Fruit fly (Drosophila melanogaster) whole organism, embryonic: Measurements from ENCODE around the gene GstD5.

Experiments used
- Aef1 ChIP-seq: fragments of 200-800 bp; sonication (Bioruptor generic); IDR thresholded peaks from 3 replicates; pipeline ENCODE4 v1.3.6; 2022; ENCODE audit warnings: missing biosample characterization, missing genetic modification characterization
- CG10267 ChIP-seq: fragments of 200-800 bp; sonication (Bioruptor generic); optimal IDR thresholded peaks from 2 replicates; lab custom pipeline; 2018; ENCODE audit warnings: missing biosample characterization, mild to moderate bottlenecking, missing genetic modification characterization, moderate library complexity
- CG10565 ChIP-seq: fragments of 200-800 bp; sonication (Bioruptor generic); optimal IDR thresholded peaks from 3 replicates; lab custom pipeline; 2016; ENCODE audit warnings: missing biosample characterization, mild to moderate bottlenecking, missing genetic modification characterization
- CG13287 ChIP-seq: fragments of 200-800 bp; sonication (Bioruptor generic); IDR thresholded peaks from 2 replicates; pipeline ENCODE4 v1.3.6; 2022; ENCODE audit warnings: missing biosample characterization, missing genetic modification characterization; ENCODE audit not compliant: partially characterized antibody
- CG14050 ChIP-seq: fragments of 200-800 bp; sonication (Bioruptor generic); IDR thresholded peaks from 3 replicates; pipeline ENCODE4 v1.3.6; 2022; ENCODE audit warnings: missing biosample characterization, missing genetic modification characterization
- CG14667 ChIP-seq: fragments of 200-800 bp; sonication (Bioruptor generic); IDR thresholded peaks from 2 replicates; pipeline ENCODE4 v1.3.6; 2022; ENCODE audit warnings: missing biosample characterization, missing genetic modification characterization
- CG1602 ChIP-seq: fragments of 200-800 bp; sonication (Bioruptor generic); optimal IDR thresholded peaks from 3 replicates; lab custom pipeline; 2016; ENCODE audit warnings: missing biosample characterization, missing genetic modification characterization
- CG16813 ChIP-seq: fragments of 200-800 bp; sonication (Bioruptor generic); IDR thresholded peaks from 3 replicates; pipeline ENCODE4 v1.3.6; 2022; ENCODE audit warnings: missing biosample characterization, missing genetic modification characterization; ENCODE audit not compliant: partially characterized antibody
- CG2202 ChIP-seq: fragments of 200-800 bp; sonication (Bioruptor generic); optimal IDR thresholded peaks from 2 replicates; lab custom pipeline; 2018; ENCODE audit warnings: missing biosample characterization, mild to moderate bottlenecking, missing genetic modification characterization
- CG30403 ChIP-seq: fragments of 200-800 bp; sonication (Bioruptor generic); optimal IDR thresholded peaks from 3 replicates; lab custom pipeline; 2016; ENCODE audit warnings: missing biosample characterization, missing genetic modification characterization
- CG3065 ChIP-seq: fragments of 200-800 bp; sonication (Bioruptor generic); optimal IDR thresholded peaks from 2 replicates; lab custom pipeline; 2016; ENCODE audit warnings: missing biosample characterization, missing genetic modification characterization
- CG33557 ChIP-seq: fragments of 200-800 bp; sonication (Bioruptor generic); optimal IDR thresholded peaks from 2 replicates; lab custom pipeline; 2019; ENCODE audit warnings: missing biosample characterization, mild to moderate bottlenecking, missing genetic modification characterization, moderate library complexity
- CG4328 ChIP-seq: fragments of 200-800 bp; sonication (Bioruptor generic); optimal IDR thresholded peaks from 3 replicates; lab custom pipeline; 2017; ENCODE audit warnings: missing biosample characterization, missing genetic modification reagents, missing genetic modification characterization
- CG4424 ChIP-seq: fragments of 200-800 bp; sonication (Bioruptor generic); optimal IDR thresholded peaks from 3 replicates; lab custom pipeline; 2016; ENCODE audit warnings: missing biosample characterization, missing genetic modification characterization
- CG4820 ChIP-seq: fragments of 200-800 bp; sonication (Bioruptor generic); optimal IDR thresholded peaks from 3 replicates; lab custom pipeline; 2016; ENCODE audit warnings: missing biosample characterization, missing genetic modification characterization
- CG6654 ChIP-seq: fragments of 200-800 bp; sonication (Bioruptor generic); optimal IDR thresholded peaks from 2 replicates; lab custom pipeline; 2017; ENCODE audit warnings: missing biosample characterization, mild to moderate bottlenecking, missing genetic modification characterization
- CG7839 ChIP-seq: fragments of 200-800 bp; sonication (Bioruptor generic); optimal IDR thresholded peaks from 3 replicates; lab custom pipeline; 2018; ENCODE audit warnings: missing biosample characterization, mild to moderate bottlenecking, missing genetic modification characterization, moderate library complexity
- CG7928 ChIP-seq: fragments of 200-800 bp; sonication (Bioruptor generic); optimal IDR thresholded peaks from 2 replicates; lab custom pipeline; 2017; ENCODE audit warnings: missing biosample characterization, mild to moderate bottlenecking, missing genetic modification characterization
- CG8765 ChIP-seq: fragments of 200-800 bp; sonication (Bioruptor generic); IDR thresholded peaks from 2 replicates; pipeline ENCODE4 v1.3.6; 2022; ENCODE audit warnings: missing biosample characterization, missing genetic modification characterization
- CTCF ChIP-seq: fragments of 200-800 bp; sonication (Bioruptor generic); optimal IDR thresholded peaks from 2 replicates; lab custom pipeline; 2017; ENCODE audit warnings: missing biosample characterization, mild to moderate bottlenecking, missing genetic modification characterization, moderate library complexity
- Ets65A ChIP-seq: fragments of 200-800 bp; sonication (Bioruptor generic); peaks from one replicate; lab custom pipeline; 2016; ENCODE audit warnings: missing biosample characterization, missing genetic modification characterization
- HHEX ChIP-seq: fragments of 200-800 bp; sonication (Bioruptor generic); optimal IDR thresholded peaks from 3 replicates; lab custom pipeline; 2017; ENCODE audit warnings: missing biosample characterization, mild to moderate bottlenecking, missing genetic modification characterization, missing genetic modification reagents
- HLH4C ChIP-seq: fragments of 200-800 bp; sonication (Bioruptor generic); IDR thresholded peaks from 3 replicates; pipeline ENCODE4 v1.3.6; 2022; ENCODE audit warnings: missing biosample characterization, missing genetic modification characterization; ENCODE audit not compliant: partially characterized antibody
- HLH54F ChIP-seq: fragments of 200-800 bp; sonication (Bioruptor generic); optimal IDR thresholded peaks from 3 replicates; lab custom pipeline; 2016; ENCODE audit warnings: missing biosample characterization, missing genetic modification characterization
- Hr39 ChIP-seq: fragments of >200 bp; optimal IDR thresholded peaks from 2 replicates; lab custom pipeline; 2017
- Meics ChIP-seq: fragments of 200-800 bp; sonication (Bioruptor generic); optimal IDR thresholded peaks from 2 replicates; lab custom pipeline; 2017; ENCODE audit warnings: missing biosample characterization, mild to moderate bottlenecking, missing genetic modification characterization
- Mes4 ChIP-seq: fragments of 200-800 bp; sonication (Bioruptor generic); optimal IDR thresholded peaks from 2 replicates; lab custom pipeline; 2016; ENCODE audit warnings: missing biosample characterization, missing genetic modification characterization
- Nf-YC ChIP-seq: fragments of 200-800 bp; optimal IDR thresholded peaks from 3 replicates; lab custom pipeline; 2019; ENCODE audit warnings: missing biosample characterization, mild to moderate bottlenecking, missing genetic modification characterization, moderate library complexity
- NfI ChIP-seq: fragments of 200-800 bp; sonication (Bioruptor generic); optimal IDR thresholded peaks from 3 replicates; lab custom pipeline; 2018; ENCODE audit warnings: missing biosample characterization, mild to moderate bottlenecking, missing genetic modification characterization, moderate library complexity
- Poxn ChIP-seq: fragments of 200-800 bp; sonication (Bioruptor generic); IDR thresholded peaks from 2 replicates; pipeline ENCODE4 v1.3.6; 2022; ENCODE audit warnings: missing biosample characterization, missing genetic modification characterization
- Scr ChIP-seq: fragments of 200-800 bp; sonication (Bioruptor generic); IDR thresholded peaks from 2 replicates; pipeline ENCODE4 v1.3.6; 2022; ENCODE audit warnings: missing biosample characterization, missing genetic modification characterization; ENCODE audit not compliant: partially characterized antibody
- Vsx1 ChIP-seq: fragments of 200-800 bp; sonication (Bioruptor generic); optimal IDR thresholded peaks from 2 replicates; lab custom pipeline; 2017; ENCODE audit warnings: missing biosample characterization, mild to moderate bottlenecking, missing genetic modification characterization, missing genetic modification reagents
- amos ChIP-seq: fragments of 200-800 bp; sonication (Bioruptor generic); IDR thresholded peaks from 2 replicates; pipeline ENCODE4 v1.3.6; 2022; ENCODE audit warnings: missing biosample characterization, missing genetic modification characterization; ENCODE audit not compliant: partially characterized antibody
- ap ChIP-seq: fragments of 200-800 bp; sonication (Bioruptor generic); IDR thresholded peaks from 2 replicates; pipeline ENCODE4 v1.3.6; 2022; ENCODE audit warnings: missing biosample characterization, missing genetic modification characterization
- bab2 ChIP-seq: fragments of 200-800 bp; sonication (Bioruptor generic); optimal IDR thresholded peaks from 2 replicates; lab custom pipeline; 2016; ENCODE audit warnings: missing biosample characterization, missing genetic modification characterization
- br ChIP-seq: fragments of >200 bp; optimal IDR thresholded peaks from 2 replicates; lab custom pipeline; 2017
- dmrt99B ChIP-seq: fragments of 200-800 bp; sonication (Bioruptor generic); optimal IDR thresholded peaks from 2 replicates; lab custom pipeline; 2018; ENCODE audit warnings: missing biosample characterization, mild to moderate bottlenecking, missing genetic modification characterization, moderate library complexity
- gcm2 ChIP-seq: fragments of 200-800 bp; sonication (Bioruptor generic); optimal IDR thresholded peaks from 2 replicates; lab custom pipeline; 2016; ENCODE audit warnings: missing biosample characterization, missing genetic modification characterization
- lola ChIP-seq, 3 experiments: fragments of >200 bp in 2 of 3; fragments of 200-800 bp in 1 of 3; sonication (Bioruptor generic) in 1 of 3; optimal IDR thresholded peaks; 2 replicates each; lab custom pipeline; 2017 to 2019; ENCODE audit warnings: missing biosample characterization in 3 of 3, missing genetic modification characterization in 3 of 3, mild to moderate bottlenecking in 1 of 3, moderate library complexity in 1 of 3
- onecut ChIP-seq: fragments of 200-800 bp; sonication (Bioruptor generic); IDR thresholded peaks from 2 replicates; pipeline ENCODE4 v1.3.6; 2022; ENCODE audit warnings: missing biosample characterization, missing genetic modification characterization
- otp ChIP-seq: fragments of 200-800 bp; sonication (Bioruptor generic); IDR thresholded peaks from 3 replicates; pipeline ENCODE4, ENCODE4 v1.3.6; 2022; ENCODE audit warnings: missing biosample characterization, missing genetic modification characterization
- pnt ChIP-seq: fragments of 200-800 bp; sonication (Bioruptor generic); optimal IDR thresholded peaks from 3 replicates; lab custom pipeline; 2016; ENCODE audit warnings: missing biosample characterization, missing genetic modification characterization
- pum ChIP-seq: fragments of 200-800 bp; sonication (Bioruptor generic); optimal IDR thresholded peaks from 2 replicates; lab custom pipeline; 2016; ENCODE audit warnings: missing biosample characterization, missing genetic modification characterization
- salm ChIP-seq: fragments of 200-800 bp; sonication (Bioruptor generic); optimal IDR thresholded peaks from 2 replicates; lab custom pipeline; 2018; ENCODE audit warnings: missing biosample characterization, mild to moderate bottlenecking, missing genetic modification characterization
- sisA ChIP-seq: fragments of 200-800 bp; sonication (Bioruptor generic); IDR thresholded peaks from 2 replicates; pipeline ENCODE4 v1.3.6; 2022; ENCODE audit warnings: missing biosample characterization, missing genetic modification characterization
- stwl ChIP-seq: fragments of 200-800 bp; sonication (Bioruptor generic); optimal IDR thresholded peaks from 3 replicates; lab custom pipeline; 2018; ENCODE audit warnings: missing biosample characterization, mild to moderate bottlenecking, missing genetic modification characterization, moderate library complexity
- sug ChIP-seq: fragments of 200-800 bp; optimal IDR thresholded peaks from 2 replicates; lab custom pipeline; 2019; ENCODE audit warnings: missing biosample characterization, mild to moderate bottlenecking, missing genetic modification characterization, moderate library complexity
- tio ChIP-seq: fragments of 200-800 bp; sonication (Bioruptor generic); optimal IDR thresholded peaks from 2 replicates; lab custom pipeline; 2017; ENCODE audit warnings: missing biosample characterization, missing genetic modification characterization, inconsistent platforms
- usp ChIP-seq: fragments of >200 bp; optimal IDR thresholded peaks from 2 replicates; lab custom pipeline; 2017; ENCODE audit warnings: missing biosample characterization, missing genetic modification characterization
- wor ChIP-seq: fragments of 200-800 bp; sonication (Bioruptor generic); IDR thresholded peaks from 2 replicates; pipeline ENCODE4 v1.3.6; 2022; ENCODE audit warnings: missing biosample characterization, missing genetic modification characterization
- z ChIP-seq: fragments of 200-800 bp; sonication (Bioruptor generic); IDR thresholded peaks from 3 replicates; pipeline ENCODE4 v1.3.6; 2022; ENCODE audit warnings: missing biosample characterization, missing genetic modification characterization
- zen2 ChIP-seq: fragments of 200-800 bp; sonication (Bioruptor generic); IDR thresholded peaks from 3 replicates; pipeline ENCODE4 v1.3.6; 2022; ENCODE audit warnings: missing biosample characterization, missing genetic modification characterization; ENCODE audit not compliant: partially characterized antibody

GstD5 gene

dm6 chr3R:12383036-12383435, 7.5 kb downstream of the GstD5 start, which contains the start of gene GstD11:
Gene GstD11, plus strand, starts transcription at chr3R:12383336.
- TF ChIP-seq CG4424: no peak
- no peak for TF ChIP-seq CG4328 (GFP tag; lab: Kevin White, UChicago)
- TF ChIP-seq CG7928: no peak
- TF ChIP-seq otp (GFP tag; lab: Robert Waterston, UW): no peak
- no peak for TF ChIP-seq onecut (GFP tag; lab: Robert Waterston, UW)
- no peak for TF ChIP-seq CG3065 (GFP tag; lab: Kevin White, UChicago)
- TF ChIP-seq wor (GFP tag; lab: Robert Waterston, UW): no peak
- TF ChIP-seq bab2: no peak
- TF ChIP-seq HLH4C (GFP tag; lab: Robert Waterston, UW): no peak
- TF ChIP-seq CG14050 (GFP tag; lab: Robert Waterston, UW): no peak
- no peak for TF ChIP-seq CG7839 (tag; lab: Kevin White, UChicago)
- TF ChIP-seq Nf-YC (tag; lab: Kevin White, UChicago): no peak
- no peak for TF ChIP-seq usp (GFP tag; lab: Kevin White, UChicago)
- no peak for TF ChIP-seq CG1602 (GFP tag; lab: Kevin White, UChicago)
- no peak for TF ChIP-seq CG4820
- TF ChIP-seq HLH54F (GFP tag; lab: Kevin White, UChicago): no peak
- TF ChIP-seq CG2202 (tag; lab: Kevin White, UChicago): no peak
- no peak for TF ChIP-seq pum (GFP tag; lab: Kevin White, UChicago)
- TF ChIP-seq CG33557: no peak
- no peak for TF ChIP-seq br (lab: Kevin White, UChicago)

- no peak for TF ChIP-seq CG8765 (GFP tag; lab: Robert Waterston, UW)
- no peak for TF ChIP-seq NfI
- TF ChIP-seq sug (tag; lab: Kevin White, UChicago): no peak
- TF ChIP-seq ap (GFP tag; lab: Robert Waterston, UW): no peak
- peak; percentile 60 for TF ChIP-seq amos (GFP tag; lab: Robert Waterston, UW)
- no peak for TF ChIP-seq CG10267 (tag; lab: Kevin White, UChicago)
- TF ChIP-seq lola (GFP tag; optimal IDR thresholded peaks at IDR 0.05; lab: Kevin White, UChicago): no peak
- TF ChIP-seq Hr39 (lab: Kevin White, UChicago): no peak
- no peak for TF ChIP-seq CG14667 (GFP tag; lab: Robert Waterston, UW)
- no peak for TF ChIP-seq sisA (GFP tag; lab: Robert Waterston, UW)
- TF ChIP-seq CG10565 (GFP tag; lab: Kevin White, UChicago): no peak
- TF ChIP-seq zen2 (GFP tag; lab: Robert Waterston, UW): no peak
- no peak for TF ChIP-seq Scr (GFP tag; lab: Robert Waterston, UW)
- TF ChIP-seq CG16813 (GFP tag; lab: Robert Waterston, UW): peak; percentile 31; the same call in 1 of the 3 replicates
- TF ChIP-seq CG13287 (GFP tag; lab: Robert Waterston, UW): peak; percentile 21; the same call in 1 of the 2 replicates
- no peak for TF ChIP-seq HHEX (GFP tag; lab: Kevin White, UChicago)
- TF ChIP-seq z (GFP tag; lab: Robert Waterston, UW): no peak
- TF ChIP-seq dmrt99B (tag; lab: Kevin White, UChicago): no peak
- no peak for TF ChIP-seq CG6654 (GFP tag; lab: Kevin White, UChicago)
- TF ChIP-seq Vsx1 (GFP tag; lab: Kevin White, UChicago): no peak
- TF ChIP-seq tio (GFP tag; lab: Kevin White, UChicago): no peak
- TF ChIP-seq Aef1 (GFP tag; lab: Robert Waterston, UW): no peak
- no peak for TF ChIP-seq salm (tag; lab: Kevin White, UChicago)
- TF ChIP-seq CG30403 (GFP tag; lab: Kevin White, UChicago): no peak
- TF ChIP-seq CTCF (GFP tag; lab: Kevin White, UChicago): peak; percentile 71
- TF ChIP-seq Poxn: no peak
- TF ChIP-seq Meics (GFP tag; lab: Kevin White, UChicago): no peak
- no peak for TF ChIP-seq Ets65A (GFP tag; lab: Kevin White, UChicago)
- peak; percentile 39 for TF ChIP-seq stwl
- no peak for TF ChIP-seq gcm2 (GFP tag; lab: Kevin White, UChicago)
- TF ChIP-seq wor (GFP tag; lab: Robert Waterston, UW): no peak
- TF ChIP-seq Mes4 (GFP tag; lab: Kevin White, UChicago): no peak
- no peak for TF ChIP-seq pnt (GFP tag; lab: Kevin White, UChicago)
Measured at dm6 chr3R:12383784-12384183, 8.3 kb downstream of the GstD5 start.
